Worm (Caenorhabditis elegans) whole organism, L2 larva: ENCODE results near the gene F53B3.5.

ENCODE experiments used
- C34F6.9 ChIP-seq: fragments of 150-350 bp; optimal IDR thresholded peaks from 2 replicates; lab custom pipeline; 2014; ENCODE audit warnings: missing biosample characterization, missing genetic modification characterization
- alr-1 ChIP-seq: fragments of 150-350 bp; optimal IDR thresholded peaks from 2 replicates; lab custom pipeline; 2014; ENCODE audit warnings: missing biosample characterization, missing genetic modification characterization
- aly-2 ChIP-seq: fragments of 150-350 bp; optimal IDR thresholded peaks from 2 replicates; lab custom pipeline; 2014; ENCODE audit warnings: missing biosample characterization, missing genetic modification characterization
- blmp-1 ChIP-seq: sonication (generic microtip); optimal IDR thresholded peaks from 2 replicates; lab custom pipeline; 2017; ENCODE audit warnings: missing genetic modification characterization, mild to moderate bottlenecking, missing compliant biosample characterization, antibody characterized with exemption, moderate library complexity; ENCODE audit not compliant: insufficient read depth
- fos-1 ChIP-seq: fragments of 150-350 bp; optimal IDR thresholded peaks from 2 replicates; lab custom pipeline; 2014; ENCODE audit warnings: missing biosample characterization, missing genetic modification characterization
- nhr-12 ChIP-seq: fragments of 150-350 bp; optimal IDR thresholded peaks from 2 replicates; lab custom pipeline; 2014; ENCODE audit warnings: missing biosample characterization, missing genetic modification characterization
- nhr-237 ChIP-seq: fragments of 150-350 bp; optimal IDR thresholded peaks from 2 replicates; lab custom pipeline; 2014; ENCODE audit warnings: missing biosample characterization, missing genetic modification characterization
- nhr-25 ChIP-seq: fragments of 150-350 bp; sonication (generic microtip); optimal IDR thresholded peaks from 3 replicates; lab custom pipeline; 2014; ENCODE audit warnings: missing biosample characterization, missing genetic modification characterization
- sem-4 ChIP-seq: fragments of 150-350 bp; optimal IDR thresholded peaks from 2 replicates; lab custom pipeline; 2014; ENCODE audit warnings: missing biosample characterization, missing genetic modification reagents, missing genetic modification characterization
- skn-1 ChIP-seq: sonication (generic microtip); optimal IDR thresholded peaks from 2 replicates; lab custom pipeline; 2017; ENCODE audit warnings: missing biosample characterization, missing genetic modification characterization
- snpc-4 ChIP-seq: fragments of 150-350 bp; optimal IDR thresholded peaks from 2 replicates; lab custom pipeline; 2014; ENCODE audit warnings: missing biosample characterization, missing genetic modification characterization
- unc-39 ChIP-seq: fragments of 150-350 bp; optimal IDR thresholded peaks from 2 replicates; lab custom pipeline; 2014; ENCODE audit warnings: missing biosample characterization, missing genetic modification characterization

- TF ChIP-seq blmp-1 (tag; lab: Kevin White, UChicago), result no peak
- TF ChIP-seq unc-39, result no peak
- no peak for TF ChIP-seq aly-2 (tag; lab: Kevin White, UChicago)
- TF ChIP-seq snpc-4 (tag; lab: Kevin White, UChicago), result no peak
- no peak for TF ChIP-seq C34F6.9 (tag; lab: Kevin White, UChicago)
- TF ChIP-seq alr-1 (tag; lab: Kevin White, UChicago), result no peak
- TF ChIP-seq sem-4, result no peak
- TF ChIP-seq nhr-237 (tag; lab: Kevin White, UChicago), result no peak
- TF ChIP-seq nhr-12 (tag; lab: Kevin White, UChicago), result no peak
- peak; percentile 14 for TF ChIP-seq fos-1 (tag; lab: Kevin White, UChicago)
- no peak for TF ChIP-seq skn-1 (tag; lab: Kevin White, UChicago)
- TF ChIP-seq nhr-25 (tag; lab: Kevin White, UChicago), result peak; percentile 36
Measured at ce11 chrX:2879529-2880265, at the start of gene F53B3.5.
